Worm (Caenorhabditis elegans) whole organism, young adult: ENCODE results near the gene M05D6.1.
A peak's percentile ranks its signal among the peaks of the same experiment; 100 is the strongest.

Source experiments
- B0019.2 ChIP-seq: fragments of 200-800 bp; sonication (Bioruptor generic); conservative IDR thresholded peaks from 2 replicates; pipeline ENCODE4 v1.3.6; 2022; ENCODE audit warnings: missing genetic modification reagents, missing genetic modification characterization, missing compliant biosample characterization
- B0336.3 ChIP-seq: fragments of 200-800 bp; sonication (Bioruptor generic); IDR thresholded peaks from 2 replicates; pipeline ENCODE4 v1.3.6; 2022; ENCODE audit warnings: missing genetic modification characterization, missing compliant biosample characterization
- C06A6.2 ChIP-seq: fragments of 200-800 bp; sonication (Bioruptor generic); conservative IDR thresholded peaks from 2 replicates; pipeline ENCODE4 v1.3.6; 2022; ENCODE audit warnings: missing genetic modification characterization, missing compliant biosample characterization
- C17E4.6 ChIP-seq: fragments of 200-800 bp; sonication (Bioruptor generic); IDR thresholded peaks from 2 replicates; pipeline ENCODE4 v1.3.6; 2022; ENCODE audit warnings: missing genetic modification reagents, missing genetic modification characterization, missing compliant biosample characterization
- F57A8.1 ChIP-seq: fragments of 200-800 bp; sonication (Bioruptor generic); optimal IDR thresholded peaks from 2 replicates; lab custom pipeline; 2018; ENCODE audit warnings: mild to moderate bottlenecking, missing genetic modification characterization, moderate library complexity, missing compliant biosample characterization
- F57C9.4 ChIP-seq: sonication (generic microtip); optimal IDR thresholded peaks from 2 replicates; lab custom pipeline; 2017; ENCODE audit warnings: mild to moderate bottlenecking, missing genetic modification characterization, missing compliant biosample characterization
- Y53F4B.3 ChIP-seq: fragments of 200-800 bp; sonication (Bioruptor generic); IDR thresholded peaks from 2 replicates; pipeline ENCODE4 v1.3.6; 2022; ENCODE audit warnings: missing genetic modification reagents, missing genetic modification characterization, missing compliant biosample characterization
- Y53G8AR.9 ChIP-seq: fragments of 200-800 bp; sonication (Bioruptor generic); conservative IDR thresholded peaks from 2 replicates; pipeline ENCODE4 v1.3.6; 2022; ENCODE audit warnings: missing genetic modification reagents, missing genetic modification characterization, missing compliant biosample characterization
- Y56A3A.18 ChIP-seq: fragments of 200-800 bp; sonication (Bioruptor generic); IDR thresholded peaks from 2 replicates; pipeline ENCODE4 v1.3.6; 2022; ENCODE audit warnings: missing genetic modification reagents, missing genetic modification characterization, missing compliant biosample characterization
- ZK185.1 ChIP-seq: sonication (generic microtip); optimal IDR thresholded peaks from 2 replicates; lab custom pipeline; 2016; ENCODE audit warnings: mild to moderate bottlenecking, missing genetic modification characterization, missing compliant biosample characterization; ENCODE audit not compliant: poor library complexity, severe bottlenecking
- ama-1 ChIP-seq, 3 experiments: fragments of 150-350 bp in 1 of 3; sonication (generic microtip) in 2 of 3; optimal IDR thresholded peaks; 2 replicates each; lab custom pipeline; 2014 to 2018; ENCODE audit warnings: missing biosample characterization in 2 of 3, missing genetic modification characterization in 2 of 3, missing genetic modification reagents in 2 of 3
- aptf-2 ChIP-seq: fragments of 200-800 bp; sonication (Bioruptor generic); conservative IDR thresholded peaks from 2 replicates; pipeline ENCODE4 v1.3.6; 2022; ENCODE audit warnings: missing genetic modification reagents, missing genetic modification characterization, missing compliant biosample characterization
- athp-1 ChIP-seq: sonication (generic microtip); optimal IDR thresholded peaks from 2 replicates; lab custom pipeline; 2017; ENCODE audit warnings: mild to moderate bottlenecking, missing genetic modification characterization, missing compliant biosample characterization
- attf-3 ChIP-seq: fragments of 200-800 bp; sonication (Bioruptor generic); conservative IDR thresholded peaks from 2 replicates; pipeline ENCODE4 v1.3.6; 2022; ENCODE audit warnings: missing genetic modification reagents, missing genetic modification characterization, missing compliant biosample characterization
- attf-6 ChIP-seq: fragments of 200-800 bp; sonication (Bioruptor generic); IDR thresholded peaks from 2 replicates; pipeline ENCODE4 v1.3.6; 2022; ENCODE audit warnings: missing genetic modification reagents, missing genetic modification characterization, missing compliant biosample characterization
- cebp-1 ChIP-seq, 2 experiments: fragments of 200-800 bp in 1 of 2; sonication (Bioruptor generic) in 1 of 2; sonication (generic microtip) in 1 of 2; IDR thresholded peaks in 1 of 2; optimal IDR thresholded peaks in 1 of 2; 2 replicates each; pipeline versions ENCODE4 v1.3.6 to Lab custom; 2017 to 2022; ENCODE audit warnings: missing compliant biosample characterization in 2 of 2, missing genetic modification characterization in 2 of 2, mild to moderate bottlenecking in 1 of 2, missing genetic modification reagents in 1 of 2, moderate library complexity in 1 of 2
- cebp-2 ChIP-seq: fragments of 200-800 bp; sonication (Bioruptor generic); IDR thresholded peaks from 2 replicates; pipeline ENCODE4 v1.3.6; 2022; ENCODE audit warnings: missing genetic modification characterization, missing compliant biosample characterization
- ceh-100 ChIP-seq: fragments of 200-800 bp; sonication (Bioruptor generic); IDR thresholded peaks from 2 replicates; pipeline ENCODE4 v1.3.6; 2022; ENCODE audit warnings: missing genetic modification reagents, missing genetic modification characterization, missing compliant biosample characterization
- ceh-40 ChIP-seq: fragments of 200-800 bp; sonication (Bioruptor generic); IDR thresholded peaks from 2 replicates; pipeline ENCODE4 v1.3.6; 2022; ENCODE audit warnings: missing genetic modification characterization, missing compliant biosample characterization
- ceh-91 ChIP-seq: fragments of 200-800 bp; sonication (Bioruptor generic); IDR thresholded peaks from 2 replicates; pipeline ENCODE4 v1.3.6; 2022; ENCODE audit warnings: missing genetic modification reagents, missing genetic modification characterization, missing compliant biosample characterization
- dox-1 ChIP-seq: fragments of 200-800 bp; sonication (Bioruptor generic); IDR thresholded peaks from 2 replicates; pipeline ENCODE4 v1.3.6; 2022; ENCODE audit warnings: missing genetic modification reagents, missing genetic modification characterization, missing compliant biosample characterization
- egl-44 ChIP-seq: fragments of 200-800 bp; sonication (Bioruptor generic); IDR thresholded peaks from 2 replicates; pipeline ENCODE4 v1.3.6; 2022; ENCODE audit warnings: missing genetic modification reagents, missing genetic modification characterization, missing compliant biosample characterization
- egrh-3 ChIP-seq: fragments of 200-800 bp; sonication (Bioruptor generic); IDR thresholded peaks from 2 replicates; pipeline ENCODE4 v1.3.6; 2022; ENCODE audit warnings: missing genetic modification reagents, missing genetic modification characterization, missing compliant biosample characterization
- ets-4 ChIP-seq: fragments of 200-800 bp; sonication (Bioruptor generic); optimal IDR thresholded peaks from 2 replicates; lab custom pipeline; 2018; ENCODE audit warnings: mild to moderate bottlenecking, missing genetic modification characterization, missing compliant biosample characterization
- gei-17 ChIP-seq: fragments of 200-800 bp; sonication (Bioruptor generic); optimal IDR thresholded peaks from 2 replicates; lab custom pipeline; 2018; ENCODE audit warnings: mild to moderate bottlenecking, missing genetic modification characterization, missing compliant biosample characterization
- hlh-12 ChIP-seq: sonication (generic microtip); optimal IDR thresholded peaks from 2 replicates; lab custom pipeline; 2016; ENCODE audit warnings: missing genetic modification characterization, missing compliant biosample characterization
- hmg-1.2 ChIP-seq: fragments of 200-800 bp; sonication (Bioruptor generic); IDR thresholded peaks from 2 replicates; pipeline ENCODE4 v1.3.6; 2022; ENCODE audit warnings: missing genetic modification reagents, missing genetic modification characterization, missing compliant biosample characterization
- hmg-20 ChIP-seq: fragments of 200-800 bp; sonication (Bioruptor generic); IDR thresholded peaks from 2 replicates; pipeline ENCODE4 v1.3.6; 2022; ENCODE audit warnings: missing genetic modification reagents, missing genetic modification characterization, missing compliant biosample characterization
- let-526 ChIP-seq: fragments of 200-800 bp; sonication (Bioruptor generic); IDR thresholded peaks from 2 replicates; pipeline ENCODE4 v1.3.6; 2022; ENCODE audit warnings: missing genetic modification reagents, missing genetic modification characterization, missing compliant biosample characterization
- lin-40 ChIP-seq: sonication (generic microtip); optimal IDR thresholded peaks from 2 replicates; lab custom pipeline; 2016; ENCODE audit warnings: missing genetic modification characterization, mild to moderate bottlenecking, missing compliant biosample characterization, missing genotype, missing genetic modification reagents
- lin-54 ChIP-seq: fragments of 200-800 bp; sonication (Bioruptor generic); optimal IDR thresholded peaks from 2 replicates; lab custom pipeline; 2018; ENCODE audit warnings: mild to moderate bottlenecking, missing genetic modification characterization, missing compliant biosample characterization
- lsl-1 ChIP-seq: fragments of 200-800 bp; sonication (Bioruptor generic); optimal IDR thresholded peaks from 2 replicates; lab custom pipeline; 2018; ENCODE audit warnings: mild to moderate bottlenecking, missing genetic modification characterization, moderate library complexity, missing compliant biosample characterization
- madf-8 ChIP-seq: fragments of 200-800 bp; sonication (Bioruptor generic); conservative IDR thresholded peaks from 2 replicates; pipeline ENCODE4 v1.3.6; 2022; ENCODE audit warnings: missing genetic modification reagents, missing genetic modification characterization, missing compliant biosample characterization
- mcd-1 ChIP-seq: fragments of 200-800 bp; sonication (Bioruptor generic); IDR thresholded peaks from 2 replicates; pipeline ENCODE4 v1.3.6; 2022; ENCODE audit warnings: missing genetic modification reagents, missing genetic modification characterization, missing compliant biosample characterization
- mes-4 ChIP-seq: sonication (generic microtip); optimal IDR thresholded peaks from 2 replicates; lab custom pipeline; 2016; ENCODE audit warnings: missing genotype, missing genetic modification characterization, missing compliant biosample characterization
- nfyb-1 ChIP-seq: fragments of 200-800 bp; sonication (Bioruptor generic); IDR thresholded peaks from 2 replicates; pipeline ENCODE4 v1.3.6; 2022; ENCODE audit warnings: missing genetic modification reagents, missing genetic modification characterization, missing compliant biosample characterization
- nhr-120 ChIP-seq: fragments of 200-800 bp; sonication (Bioruptor generic); IDR thresholded peaks from 2 replicates; pipeline ENCODE4 v1.3.6; 2022; ENCODE audit warnings: missing genetic modification characterization, missing compliant biosample characterization
- nhr-27 ChIP-seq: fragments of 200-800 bp; sonication (Bioruptor generic); optimal IDR thresholded peaks from 2 replicates; lab custom pipeline; 2018; ENCODE audit warnings: mild to moderate bottlenecking, missing genetic modification characterization, moderate library complexity, missing compliant biosample characterization
- pbrm-1 ChIP-seq: fragments of 200-800 bp; sonication (Bioruptor generic); IDR thresholded peaks from 2 replicates; pipeline ENCODE4 v1.3.6; 2022; ENCODE audit warnings: missing genetic modification reagents, missing genetic modification characterization, missing compliant biosample characterization
- pha-4 ChIP-seq: fragments of 150-350 bp; sonication (generic microtip); optimal IDR thresholded peaks from 2 replicates; lab custom pipeline; 2014; ENCODE audit warnings: missing biosample characterization, missing genetic modification reagents, missing genetic modification characterization
- repo-1 ChIP-seq: sonication (generic microtip); optimal IDR thresholded peaks from 2 replicates; lab custom pipeline; 2017; ENCODE audit warnings: mild to moderate bottlenecking, missing genetic modification characterization, missing compliant biosample characterization
- snpc-3.4 ChIP-seq: sonication (generic microtip); optimal IDR thresholded peaks from 2 replicates; lab custom pipeline; 2017; ENCODE audit warnings: missing genetic modification characterization, mild to moderate bottlenecking, missing compliant biosample characterization, antibody characterized with exemption, moderate library complexity, missing genotype, missing genetic modification reagents
- somi-1 ChIP-seq: fragments of 200-800 bp; sonication (Bioruptor generic); optimal IDR thresholded peaks from 2 replicates; lab custom pipeline; 2018; ENCODE audit warnings: mild to moderate bottlenecking, missing genetic modification characterization, missing compliant biosample characterization
- sptf-2 ChIP-seq: fragments of 200-800 bp; sonication (Bioruptor generic); optimal IDR thresholded peaks from 2 replicates; lab custom pipeline; 2018; ENCODE audit warnings: mild to moderate bottlenecking, missing genetic modification characterization, missing compliant biosample characterization
- ztf-18 ChIP-seq: sonication (generic microtip); optimal IDR thresholded peaks from 2 replicates; lab custom pipeline; 2016; ENCODE audit warnings: missing genotype, mild to moderate bottlenecking, missing genetic modification characterization, missing compliant biosample characterization
- ztf-22 ChIP-seq: fragments of 200-800 bp; sonication (Bioruptor generic); optimal IDR thresholded peaks from 2 replicates; lab custom pipeline; 2018; ENCODE audit warnings: mild to moderate bottlenecking, missing genetic modification characterization, moderate library complexity, missing compliant biosample characterization
- ztf-25 ChIP-seq: fragments of 200-800 bp; sonication (Bioruptor generic); IDR thresholded peaks from 2 replicates; pipeline ENCODE4 v1.3.6; 2022; ENCODE audit warnings: missing genetic modification reagents, missing genetic modification characterization, missing compliant biosample characterization
- ztf-6 ChIP-seq: fragments of 200-800 bp; sonication (Bioruptor generic); IDR thresholded peaks from 2 replicates; pipeline ENCODE4 v1.3.6; 2022; ENCODE audit warnings: missing genetic modification reagents, missing genetic modification characterization, missing compliant biosample characterization

Gene M05D6.1

DNA sequence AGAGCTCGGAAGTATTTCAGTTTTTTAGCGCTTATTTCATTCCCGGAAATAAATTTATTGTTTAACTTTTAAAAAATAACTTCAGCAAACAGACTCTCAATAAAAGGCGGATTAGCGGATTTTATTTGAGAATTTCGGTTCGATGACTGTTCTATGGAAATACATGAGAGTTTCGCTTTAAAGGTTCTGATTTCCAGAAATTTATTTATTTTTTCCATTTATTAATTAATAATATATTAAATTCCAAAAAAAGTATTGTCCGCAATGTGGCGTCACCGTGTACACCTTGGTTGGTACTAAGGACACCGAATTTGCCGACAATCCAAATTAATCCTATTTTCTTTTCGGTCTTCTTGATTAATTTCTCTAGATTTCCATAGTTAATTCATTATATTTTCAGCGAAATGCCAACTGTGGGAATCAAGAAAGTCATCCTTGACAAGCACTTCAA lies 10.7 kb downstream of the M05D6.1 start, which contains the start of gene fars-3 (continued):
- TF ChIP-seq repo-1 (tag; lab: Kevin White, UChicago): no peak
- TF ChIP-seq nfyb-1: no peak
- TF ChIP-seq aptf-2: 0 out of 2 replicates have a peak, but pooled peaks have one; percentile 14
- TF ChIP-seq attf-3 (GFP tag; lab: Robert Waterston, UW): no peak
- peak; percentile 15; the same call in 1 of the 2 replicates for TF ChIP-seq madf-8 (GFP tag; lab: Robert Waterston, UW)
- TF ChIP-seq snpc-3.4 (tag; lab: Kevin White, UChicago): peak; percentile 57
- TF ChIP-seq sptf-2 (GFP tag; lab: Kevin White, UChicago): no peak
- peak; percentile 41 for TF ChIP-seq hmg-1.2 (GFP tag; lab: Robert Waterston, UW)
- TF ChIP-seq ztf-22: no peak
- TF ChIP-seq B0336.3: peak; percentile 42; the same call in 1 of the 2 replicates
- no peak for TF ChIP-seq cebp-2 (GFP tag; lab: Robert Waterston, UW)
- peak; percentile 34; the same call in 1 of the 2 replicates for TF ChIP-seq ztf-25 (GFP tag; lab: Robert Waterston, UW)
- TF ChIP-seq Y53F4B.3 (GFP tag; lab: Robert Waterston, UW): no peak
- TF ChIP-seq Y53G8AR.9 (GFP tag; lab: Robert Waterston, UW): peak; percentile 71
- no peak for TF ChIP-seq dox-1 (GFP tag; lab: Robert Waterston, UW)
- peak; percentile 21; the same call in 1 of the 2 replicates for TF ChIP-seq ceh-40 (GFP tag; lab: Robert Waterston, UW)
- peak; percentile 55 for TF ChIP-seq nhr-27 (tag; lab: Kevin White, UChicago)
- no peak for TF ChIP-seq pha-4 (tag; lab: Kevin White, UChicago)
- TF ChIP-seq mes-4: no peak
- TF ChIP-seq ceh-100 (GFP tag; lab: Robert Waterston, UW): no peak
- TF ChIP-seq nhr-120: no peak
- no peak for TF ChIP-seq C17E4.6
- no peak for TF ChIP-seq hlh-12 (tag; lab: Kevin White, UChicago)
- peak; percentile 60; the same call in 1 of the 2 replicates for TF ChIP-seq attf-6
- TF ChIP-seq F57A8.1: no peak
- TF ChIP-seq ztf-6 (GFP tag; lab: Robert Waterston, UW): 0 out of 2 replicates have a peak, but pooled peaks have one; percentile 6
- no peak for TF ChIP-seq let-526 (GFP tag; lab: Robert Waterston, UW)
- peak; percentile 57 for TF ChIP-seq athp-1 (tag; lab: Kevin White, UChicago)
- peak; percentile 36; the same call in 1 of the 2 replicates for TF ChIP-seq pbrm-1 (GFP tag; lab: Robert Waterston, UW)
- no peak for TF ChIP-seq egrh-3 (GFP tag; lab: Robert Waterston, UW)
- TF ChIP-seq egl-44: no peak
- no peak for TF ChIP-seq ama-1 (optimal IDR thresholded peaks at IDR 0.05; lab: Kevin White, UChicago)
- TF ChIP-seq ama-1 (GFP tag; optimal IDR thresholded peaks at IDR 0.05; lab: Kevin White, UChicago): peak; percentile 16 to 68
- TF ChIP-seq ZK185.1 (tag; lab: Kevin White, UChicago): no peak
- no peak for TF ChIP-seq ztf-18 (tag; lab: Kevin White, UChicago)
- TF ChIP-seq ets-4 (GFP tag; lab: Kevin White, UChicago): no peak
- TF ChIP-seq F57C9.4 (tag; lab: Kevin White, UChicago): no peak
- TF ChIP-seq C06A6.2 (GFP tag; lab: Robert Waterston, UW): no peak
- no peak for TF ChIP-seq ceh-91
- TF ChIP-seq lsl-1 (GFP tag; lab: Kevin White, UChicago): peak; percentile 2
- no peak for TF ChIP-seq somi-1 (GFP tag; lab: Kevin White, UChicago)
- TF ChIP-seq gei-17: no peak
- TF ChIP-seq Y56A3A.18 (GFP tag; lab: Robert Waterston, UW): no peak
- peak; percentile 61 for TF ChIP-seq lin-54
- no peak for TF ChIP-seq lin-40 (tag; lab: Kevin White, UChicago)
- TF ChIP-seq mcd-1 (GFP tag; lab: Robert Waterston, UW): no peak
- TF ChIP-seq hmg-20 (GFP tag; lab: Robert Waterston, UW): no peak
- TF ChIP-seq B0019.2 (GFP tag; lab: Robert Waterston, UW): no peak
- no peak for TF ChIP-seq cebp-1 (GFP tag; IDR thresholded peaks at IDR 0.05; lab: Robert Waterston, UW)
- peak; percentile 55 for TF ChIP-seq cebp-1 (tag; optimal IDR thresholded peaks at IDR 0.05; lab: Kevin White, UChicago)
